Fruit fly (Drosophila melanogaster) whole organism, pupa: ENCODE results near the gene CG14100.

Experiments
- CG10348 ChIP-seq: fragments of 200-800 bp; sonication (Bioruptor generic); IDR thresholded peaks from 2 replicates; pipeline ENCODE4 v1.3.6; 2022; ENCODE audit warnings: missing biosample characterization, missing genetic modification characterization
- CG34367 ChIP-seq: fragments of 200-800 bp; sonication (Bioruptor generic); optimal IDR thresholded peaks from 2 replicates; lab custom pipeline; 2018; ENCODE audit warnings: missing biosample characterization, mild to moderate bottlenecking, missing genetic modification characterization
- CG9948 ChIP-seq: fragments of 200-800 bp; sonication (Bioruptor generic); optimal IDR thresholded peaks from 2 replicates; lab custom pipeline; 2018; ENCODE audit warnings: missing biosample characterization, mild to moderate bottlenecking, missing genetic modification characterization, moderate library complexity
- Pif1A ChIP-seq: fragments of 200-800 bp; sonication (Bioruptor generic); optimal IDR thresholded peaks from 3 replicates; lab custom pipeline; 2016; ENCODE audit warnings: missing biosample characterization, missing genetic modification characterization
- fd96Ca ChIP-seq: fragments of 200-800 bp; sonication (Bioruptor generic); IDR thresholded peaks from 3 replicates; pipeline ENCODE4 v1.3.6; 2022; ENCODE audit warnings: missing biosample characterization, missing genetic modification characterization

DNA sequence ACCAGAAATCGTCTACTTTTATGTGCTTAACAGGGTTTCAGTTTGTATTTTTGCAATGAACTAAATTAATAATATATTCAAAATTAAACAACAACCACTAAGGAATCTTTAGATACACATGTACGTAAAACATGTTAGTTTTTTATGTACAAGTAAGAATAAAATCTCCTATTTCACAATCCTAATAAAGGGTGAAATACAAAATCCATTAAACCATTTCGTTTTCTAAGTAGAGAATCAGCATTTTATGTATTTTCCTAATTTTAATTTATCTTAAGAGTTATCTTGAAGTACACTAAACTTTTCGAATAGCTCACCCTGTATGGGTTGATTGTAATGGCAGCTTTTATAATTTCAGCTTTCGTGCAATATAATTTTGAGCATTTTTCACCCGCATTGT, 28.6 kb downstream of the CG14100 start:
- TF ChIP-seq Pif1A (peak; percentile 67), CG34367 (peak; percentile 60), CG9948 (tag; lab: Kevin White, UChicago) (peak; percentile 83), fd96Ca (no peak), CG10348 (GFP tag; lab: Robert Waterston, UW) (peak; percentile 19; the same call in 1 of the 2 replicates)
